Fruit fly (Drosophila melanogaster) Kc167 (cell line): ENCODE data around the gene CREG.

Experiments
- Myc ChIP-seq: fragments of >200 bp; optimal IDR thresholded peaks from 2 replicates; lab custom pipeline; 2017; ENCODE audit warnings: missing external identifiers
- Sin3A ChIP-seq: fragments of >200 bp; optimal IDR thresholded peaks from 2 replicates; lab custom pipeline; 2018; ENCODE audit warnings: missing external identifiers
- h ChIP-seq: fragments of >200 bp; optimal IDR thresholded peaks from 3 replicates; lab custom pipeline; 2018; ENCODE audit warnings: missing external identifiers
- insv ChIP-seq: fragments of >200 bp; optimal IDR thresholded peaks from 3 replicates; lab custom pipeline; 2018; ENCODE audit warnings: missing external identifiers
- psq ChIP-seq: fragments of >200 bp; optimal IDR thresholded peaks from 2 replicates; lab custom pipeline; 2017; ENCODE audit warnings: missing external identifiers
- ttk ChIP-seq: sonication (Bioruptor generic); optimal IDR thresholded peaks from 2 replicates; lab custom pipeline; 2017; ENCODE audit warnings: missing external identifiers

Gene CREG

dm6 chr3R:17394318-17395188 lies at the start of gene CREG:
CREG (minus strand) TSS chr3R:17394640.
- TF ChIP-seq insv (lab: Kevin White, UChicago) = no peak
- no peak for TF ChIP-seq ttk
- no peak for TF ChIP-seq Sin3A (lab: Kevin White, UChicago)
- no peak for TF ChIP-seq Myc (lab: Kevin White, UChicago)
- TF ChIP-seq psq = no peak
- no peak for TF ChIP-seq h (lab: Kevin White, UChicago)

dm6 chr3R:17440628-17441027 lies 46.2 kb upstream of the CREG start, which contains the start of gene CG14331:
CG14331 (minus strand) TSS chr3R:17440728.
- TF ChIP-seq Myc (lab: Kevin White, UChicago) (no peak), psq (no peak), ttk (no peak), Sin3A (lab: Kevin White, UChicago) (no peak), h (lab: Kevin White, UChicago) (no peak), insv (lab: Kevin White, UChicago) (no peak)

dm6 chr3R:17434330-17434729 lies 39.9 kb upstream of the CREG start, which contains the start of gene CG44090:
CG44090 (minus strand) TSS chr3R:17434430.
- TF ChIP-seq Myc (lab: Kevin White, UChicago) (no peak), ttk (no peak)

dm6 chr3R:17433117-17433516 lies 38.7 kb upstream of the CREG start:
- TF ChIP-seq insv (lab: Kevin White, UChicago) = no peak
- no peak for TF ChIP-seq Sin3A (lab: Kevin White, UChicago)
- TF ChIP-seq h (lab: Kevin White, UChicago) = no peak
- no peak for TF ChIP-seq psq
- TF ChIP-seq ttk = no peak
- TF ChIP-seq Myc (lab: Kevin White, UChicago) = no peak

- TF ChIP-seq Myc (lab: Kevin White, UChicago) = no peak
- TF ChIP-seq ttk = no peak
- TF ChIP-seq insv (lab: Kevin White, UChicago) = no peak
- no peak for TF ChIP-seq h (lab: Kevin White, UChicago)
- TF ChIP-seq Sin3A (lab: Kevin White, UChicago) = no peak
- no peak for TF ChIP-seq psq
Observed at dm6 chr3R:17430481-17430880, 36.0 kb upstream of the CREG start.

dm6 chr3R:17426265-17426664 lies 31.8 kb upstream of the CREG start:
- TF ChIP-seq insv (lab: Kevin White, UChicago) (no peak), psq (no peak), ttk (no peak)

- TF ChIP-seq Sin3A (lab: Kevin White, UChicago) (no peak), insv (lab: Kevin White, UChicago) (no peak), h (lab: Kevin White, UChicago) (no peak), Myc (lab: Kevin White, UChicago) (no peak), psq (no peak), ttk (no peak)
Observed at dm6 chr3R:17425417-17425915, 31.0 kb upstream of the CREG start, which contains the start of gene cysu. cysu (plus strand) TSS chr3R:17425768.

- no peak for TF ChIP-seq Myc (lab: Kevin White, UChicago)
- TF ChIP-seq Sin3A (lab: Kevin White, UChicago) = no peak
- TF ChIP-seq ttk = no peak
- no peak for TF ChIP-seq insv (lab: Kevin White, UChicago)
- TF ChIP-seq psq = no peak
- no peak for TF ChIP-seq h (lab: Kevin White, UChicago)
Observed at dm6 chr3R:17422102-17422501, 27.7 kb upstream of the CREG start, which contains the start of gene CG14332. CG14332 (minus strand) TSS chr3R:17422202.

- TF ChIP-seq psq = no peak
- TF ChIP-seq Myc (lab: Kevin White, UChicago) = no peak
- TF ChIP-seq ttk = no peak
- TF ChIP-seq insv (lab: Kevin White, UChicago) = no peak
- no peak for TF ChIP-seq h (lab: Kevin White, UChicago)
- no peak for TF ChIP-seq Sin3A (lab: Kevin White, UChicago)
Observed at dm6 chr3R:17420338-17420737, 25.9 kb upstream of the CREG start, which contains the start of gene CG42835. CG42835 (plus strand) TSS chr3R:17420638.

- TF ChIP-seq insv (lab: Kevin White, UChicago) = no peak
- TF ChIP-seq Myc (lab: Kevin White, UChicago) = no peak
Observed at dm6 chr3R:17418459-17418858, 24.0 kb upstream of the CREG start, which contains the start of gene CG42834. CG42834 (plus strand) TSS chr3R:17418759.

dm6 chr3R:17417167-17417566 lies 22.7 kb upstream of the CREG start, which contains the start of gene CG33333:
CG33333 (plus strand) TSS chr3R:17417467.
- no peak for TF ChIP-seq ttk
- no peak for TF ChIP-seq Sin3A (lab: Kevin White, UChicago)
- TF ChIP-seq Myc (lab: Kevin White, UChicago) = no peak
- TF ChIP-seq psq = no peak
- no peak for TF ChIP-seq insv (lab: Kevin White, UChicago)
- no peak for TF ChIP-seq h (lab: Kevin White, UChicago)

dm6 chr3R:17415439-17415838 lies 21.0 kb upstream of the CREG start, which contains the start of gene CG5866:
CG5866 (plus strand) TSS chr3R:17415739.
- TF ChIP-seq Sin3A (lab: Kevin White, UChicago) = no peak
- no peak for TF ChIP-seq ttk
- no peak for TF ChIP-seq Myc (lab: Kevin White, UChicago)
- TF ChIP-seq insv (lab: Kevin White, UChicago) = no peak
- no peak for TF ChIP-seq h (lab: Kevin White, UChicago)
- TF ChIP-seq psq = no peak
